1 fruit fly cellular context compared by ENCODE assay signal in genomic region chrX:14606873-14607272, dm6.
TF ChIP-seq lines count a peak whose summit lies in the region.

No protein-coding gene starts in this region.

TF ChIP-seq in whole organism, embryonic, 481 proteins besides CTCF, POLR2A, EP300 and RAD21 (continued from another document):
- no peak for TF ChIP-seq CG13296 (GFP tag; optimal IDR thresholded peaks at IDR 0.05; lab: Kevin White, UChicago)
- TF ChIP-seq CG9727 (GFP tag; optimal IDR thresholded peaks at IDR 0.05; lab: Kevin White, UChicago) = no peak
- TF ChIP-seq gcm (GFP tag; optimal IDR thresholded peaks at IDR 0.05; lab: Kevin White, UChicago) = no peak
- no peak for TF ChIP-seq E2f2 (GFP tag; IDR thresholded peaks at IDR 0.05; lab: Robert Waterston, UW)
- TF ChIP-seq sens (GFP tag; lab: Kevin White, UChicago) = peak; percentile 56
- TF ChIP-seq H2.0 (GFP tag; IDR thresholded peaks at IDR 0.05; lab: Robert Waterston, UW) = no peak
- no peak for TF ChIP-seq CG9215 (GFP tag; IDR thresholded peaks at IDR 0.05; lab: Robert Waterston, UW)
- TF ChIP-seq ro (GFP tag; IDR thresholded peaks at IDR 0.05; lab: Robert Waterston, UW) = no peak
- no peak for TF ChIP-seq Hr78 (GFP tag; optimal IDR thresholded peaks at IDR 0.05; lab: Kevin White, UChicago)
- TF ChIP-seq CG17328 (GFP tag; IDR thresholded peaks at IDR 0.05; lab: Robert Waterston, UW) = 0 out of 2 replicates have a peak, but pooled peaks have one; percentile 24
- TF ChIP-seq dimm (GFP tag; IDR thresholded peaks at IDR 0.05; lab: Robert Waterston, UW) = no peak
- TF ChIP-seq sob (GFP tag; IDR thresholded peaks at IDR 0.05; lab: Robert Waterston, UW) = no peak
- no peak for TF ChIP-seq Hand (GFP tag; optimal IDR thresholded peaks at IDR 0.05; lab: Kevin White, UChicago)
- no peak for TF ChIP-seq Usf (GFP tag; optimal IDR thresholded peaks at IDR 0.05; lab: Kevin White, UChicago)
- no peak for TF ChIP-seq Max (GFP tag; optimal IDR thresholded peaks at IDR 0.05; lab: Kevin White, UChicago)
- TF ChIP-seq cwo (GFP tag; optimal IDR thresholded peaks at IDR 0.05; lab: Kevin White, UChicago) = no peak
- TF ChIP-seq pita (GFP tag; optimal IDR thresholded peaks at IDR 0.05; lab: Kevin White, UChicago) = no peak
- no peak for TF ChIP-seq CG16815 (GFP tag; optimal IDR thresholded peaks at IDR 0.05; lab: Kevin White, UChicago)
- TF ChIP-seq Gsc (GFP tag; IDR thresholded peaks at IDR 0.05; lab: Robert Waterston, UW) = 0 out of 2 replicates have a peak, but pooled peaks have one; percentile 17
- no peak for TF ChIP-seq psq (GFP tag; optimal IDR thresholded peaks at IDR 0.05; lab: Kevin White, UChicago)
- no peak for TF ChIP-seq klu (GFP tag; IDR thresholded peaks at IDR 0.05; lab: Robert Waterston, UW)
- no peak for TF ChIP-seq CG6683 (GFP tag; optimal IDR thresholded peaks at IDR 0.05; lab: Kevin White, UChicago)
- no peak for TF ChIP-seq Sry-β (GFP tag; optimal IDR thresholded peaks at IDR 0.05; lab: Kevin White, UChicago)
- no peak for TF ChIP-seq croc (GFP tag; conservative IDR thresholded peaks at IDR 0.05; lab: Robert Waterston, UW)
- TF ChIP-seq CG8290 (GFP tag; optimal IDR thresholded peaks at IDR 0.05; lab: Kevin White, UChicago) = no peak
- no peak for TF ChIP-seq CG8290 (tag; optimal IDR thresholded peaks at IDR 0.05; lab: Kevin White, UChicago)
- no peak for TF ChIP-seq CG15514 (GFP tag; optimal IDR thresholded peaks at IDR 0.05; lab: Kevin White, UChicago)
- no peak for TF ChIP-seq HHEX (GFP tag; optimal IDR thresholded peaks at IDR 0.05; lab: Kevin White, UChicago)
- no peak for TF ChIP-seq Ssrp (tag; optimal IDR thresholded peaks at IDR 0.05; lab: Kevin White, UChicago)
- TF ChIP-seq zfh1 (GFP tag; IDR thresholded peaks at IDR 0.05; lab: Robert Waterston, UW) = 0 out of 3 replicates have a peak, but pooled peaks have one; percentile 26
- no peak for TF ChIP-seq CkIIα-i1 (GFP tag; IDR thresholded peaks at IDR 0.05; lab: Robert Waterston, UW)
- TF ChIP-seq CG2116 (GFP tag; optimal IDR thresholded peaks at IDR 0.05; lab: Kevin White, UChicago) = no peak
- TF ChIP-seq CG15696 (tag; optimal IDR thresholded peaks at IDR 0.05; lab: Kevin White, UChicago) = no peak
- TF ChIP-seq Meics (GFP tag; optimal IDR thresholded peaks at IDR 0.05; lab: Kevin White, UChicago) = no peak
- no peak for TF ChIP-seq lov (optimal IDR thresholded peaks at IDR 0.05; lab: Kevin White, UChicago)
- TF ChIP-seq lov (GFP tag; IDR thresholded peaks at IDR 0.05; lab: Robert Waterston, UW) = no peak
- no peak for TF ChIP-seq Dek (tag; optimal IDR thresholded peaks at IDR 0.05; lab: Kevin White, UChicago)
- no peak for TF ChIP-seq MESR4 (GFP tag; optimal IDR thresholded peaks at IDR 0.05; lab: Kevin White, UChicago)
- TF ChIP-seq HLH4C (GFP tag; IDR thresholded peaks at IDR 0.05; lab: Robert Waterston, UW; ENCODE audit: partially characterized antibody) = no peak
- TF ChIP-seq gem (tag; optimal IDR thresholded peaks at IDR 0.05; lab: Kevin White, UChicago) = peak; percentile 20
- 0 out of 3 replicates have a peak, but pooled peaks have one; percentile 9 for TF ChIP-seq CG34422 (GFP tag; IDR thresholded peaks at IDR 0.05; lab: Robert Waterston, UW)
- TF ChIP-seq CG4328 (GFP tag; optimal IDR thresholded peaks at IDR 0.05; lab: Kevin White, UChicago) = no peak
- no peak for TF ChIP-seq prd (optimal IDR thresholded peaks at IDR 0.05; lab: Kevin White, UChicago)
- TF ChIP-seq prd (GFP tag; IDR thresholded peaks at IDR 0.05; lab: Robert Waterston, UW) = peak; percentile 49; the same call in 1 of the 3 replicates
- TF ChIP-seq lmd (GFP tag; IDR thresholded peaks at IDR 0.05; lab: Robert Waterston, UW) = 0 out of 2 replicates have a peak, but pooled peaks have one; percentile 13
- TF ChIP-seq CG17568 (GFP tag; optimal IDR thresholded peaks at IDR 0.05; lab: Kevin White, UChicago) = no peak
- no peak for TF ChIP-seq dati (GFP tag; IDR thresholded peaks at IDR 0.05; lab: Robert Waterston, UW)
- peak; percentile 0 for TF ChIP-seq Blimp-1 (GFP tag; optimal IDR thresholded peaks at IDR 0.05; lab: Kevin White, UChicago)
- TF ChIP-seq B-H2 (GFP tag; optimal IDR thresholded peaks at IDR 0.05; lab: Kevin White, UChicago) = no peak
- TF ChIP-seq Mrtf (GFP tag; IDR thresholded peaks at IDR 0.05; lab: Robert Waterston, UW) = no peak
- TF ChIP-seq CG4820 (GFP tag; optimal IDR thresholded peaks at IDR 0.05; lab: Kevin White, UChicago) = no peak
- no peak for TF ChIP-seq Hr3 (GFP tag; optimal IDR thresholded peaks at IDR 0.05; lab: Kevin White, UChicago)
- no peak for TF ChIP-seq hth (optimal IDR thresholded peaks at IDR 0.05; lab: Kevin White, UChicago)
- TF ChIP-seq bigmax (GFP tag; optimal IDR thresholded peaks at IDR 0.05; lab: Kevin White, UChicago) = no peak
- no peak for TF ChIP-seq zfh2 (GFP tag; optimal IDR thresholded peaks at IDR 0.05; lab: Kevin White, UChicago)
- no peak for TF ChIP-seq exex (tag; optimal IDR thresholded peaks at IDR 0.05; lab: Kevin White, UChicago)
- TF ChIP-seq Oli (tag; optimal IDR thresholded peaks at IDR 0.05; lab: Kevin White, UChicago) = no peak
- TF ChIP-seq Optix (GFP tag; IDR thresholded peaks at IDR 0.05; lab: Robert Waterston, UW) = no peak
- TF ChIP-seq CG1647 (GFP tag; optimal IDR thresholded peaks at IDR 0.05; lab: Kevin White, UChicago) = no peak
- TF ChIP-seq CG11504 (tag; optimal IDR thresholded peaks at IDR 0.05; lab: Kevin White, UChicago) = peak; percentile 17
- TF ChIP-seq gsb (GFP tag; IDR thresholded peaks at IDR 0.05; lab: Robert Waterston, UW) = no peak
- no peak for TF ChIP-seq Six4 (GFP tag; optimal IDR thresholded peaks at IDR 0.05; lab: Kevin White, UChicago)
- no peak for TF ChIP-seq ase (GFP tag; IDR thresholded peaks at IDR 0.05; lab: Robert Waterston, UW)
- TF ChIP-seq pfk (GFP tag; optimal IDR thresholded peaks at IDR 0.05; lab: Kevin White, UChicago) = no peak
- no peak for TF ChIP-seq vnd (GFP tag; IDR thresholded peaks at IDR 0.05; lab: Robert Waterston, UW; ENCODE audit: partially characterized antibody)
- TF ChIP-seq CG6254 (GFP tag; optimal IDR thresholded peaks at IDR 0.05; lab: Kevin White, UChicago) = no peak
- TF ChIP-seq kah (GFP tag; optimal IDR thresholded peaks at IDR 0.05; lab: Kevin White, UChicago) = no peak
- peak; percentile 33; the same call in 1 of the 2 replicates for TF ChIP-seq Drgx (GFP tag; IDR thresholded peaks at IDR 0.05; lab: Robert Waterston, UW)
- no peak for TF ChIP-seq CG8765 (GFP tag; IDR thresholded peaks at IDR 0.05; lab: Robert Waterston, UW)
- TF ChIP-seq CG11398 (GFP tag; optimal IDR thresholded peaks at IDR 0.05; lab: Kevin White, UChicago) = no peak
